Fruit fly (Drosophila melanogaster): ENCODE data around the gene Rga.
A peak's percentile ranks its signal among the peaks of the same experiment; 100 is the strongest.

The Rga gene

DNA sequence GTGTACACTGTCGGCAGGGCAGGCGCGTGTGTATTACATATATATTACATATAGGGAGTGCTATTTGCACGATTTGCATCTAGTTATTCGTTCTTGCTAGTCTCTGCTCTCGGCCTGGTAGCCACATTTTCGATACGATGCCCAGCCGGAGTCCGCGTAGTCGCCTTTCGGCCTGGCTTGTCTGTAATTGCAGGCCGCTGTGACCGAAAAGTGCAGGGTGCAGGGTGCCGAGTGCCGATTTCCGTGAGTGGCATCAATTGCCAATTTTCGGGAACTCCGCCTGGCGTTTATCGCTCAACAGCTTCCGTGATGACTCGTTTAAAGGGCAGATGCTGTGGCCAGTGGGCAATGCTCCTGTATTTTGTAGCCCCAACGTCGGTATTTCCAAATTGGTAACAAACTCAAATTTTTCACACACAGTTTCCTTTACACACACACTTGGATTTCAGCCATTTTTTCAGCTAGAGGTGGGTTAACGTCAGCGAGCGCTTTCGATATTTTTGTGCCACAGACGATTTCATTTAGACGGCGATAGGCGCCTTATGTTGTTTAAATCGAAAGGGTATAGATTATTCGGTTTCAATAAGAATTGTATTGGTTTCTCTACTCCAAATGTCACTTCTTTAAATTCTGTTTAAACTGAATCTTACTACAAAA lies 24.9 kb downstream of the Rga start, which contains the start of gene CG2926 (continued):
- TF ChIP-seq eyg (GFP tag; optimal IDR thresholded peaks at IDR 0.05) (no peak), CG6791 (GFP tag; IDR thresholded peaks at IDR 0.05; ENCODE audit: partially characterized antibody) (peak; percentile 94), NC2α (GFP tag; optimal IDR thresholded peaks at IDR 0.05) (no peak), en (GFP tag; optimal IDR thresholded peaks at IDR 0.05) (no peak), CG18476 (GFP tag; optimal IDR thresholded peaks at IDR 0.05) (no peak), sisA (GFP tag; IDR thresholded peaks at IDR 0.05) (no peak), usp (GFP tag; optimal IDR thresholded peaks at IDR 0.05) (no peak), slp2 (GFP tag; optimal IDR thresholded peaks at IDR 0.05) (no peak), Hr51 (GFP tag; optimal IDR thresholded peaks at IDR 0.05) (no peak), onecut (GFP tag; IDR thresholded peaks at IDR 0.05) (peak; percentile 47), CG14965 (GFP tag; optimal IDR thresholded peaks at IDR 0.05; ENCODE audit: borderline replicate concordance) (no peak), grn (GFP tag; optimal IDR thresholded peaks at IDR 0.05) (no peak), CG1529 (GFP tag; optimal IDR thresholded peaks at IDR 0.05) (no peak), unc-4 (GFP tag; IDR thresholded peaks at IDR 0.05; ENCODE audit: partially characterized antibody) (peak; percentile 84), C15 (GFP tag; IDR thresholded peaks at IDR 0.05) (no peak), gcm2 (GFP tag; optimal IDR thresholded peaks at IDR 0.05) (no peak), Atf6 (GFP tag; IDR thresholded peaks at IDR 0.05) (peak; percentile 58), CG9797 (GFP tag; optimal IDR thresholded peaks at IDR 0.05) (peak; percentile 31), stwl (tag; optimal IDR thresholded peaks at IDR 0.05) (no peak), gsb (GFP tag; IDR thresholded peaks at IDR 0.05) (0 out of 2 replicates have a peak, but pooled peaks have one; percentile 5), wek (GFP tag; optimal IDR thresholded peaks at IDR 0.05) (no peak), jumu (GFP tag; optimal IDR thresholded peaks at IDR 0.05) (no peak), CG9876 (GFP tag; optimal IDR thresholded peaks at IDR 0.05) (peak; percentile 53), CG12299 (tag; optimal IDR thresholded peaks at IDR 0.05) (no peak), Doc2 (GFP tag; IDR thresholded peaks at IDR 0.05) (no peak), Xrp1 (GFP tag; IDR thresholded peaks at IDR 0.05) (0 out of 2 replicates have a peak, but pooled peaks have one; percentile 15), CG18599 (GFP tag; optimal IDR thresholded peaks at IDR 0.05) (no peak), zen (tag; optimal IDR thresholded peaks at IDR 0.05) (no peak), CG7786 (GFP tag; optimal IDR thresholded peaks at IDR 0.05) (peak; percentile 39), MTF-1 (GFP tag; optimal IDR thresholded peaks at IDR 0.05; ENCODE audit: borderline replicate concordance) (no peak), inv (GFP tag; IDR thresholded peaks at IDR 0.05; ENCODE audit: partially characterized antibody) (peak; percentile 84), gfzf (GFP tag; optimal IDR thresholded peaks at IDR 0.05) (peak; percentile 26), CrebB (tag; optimal IDR thresholded peaks at IDR 0.05) (no peak), CG10959 (GFP tag; IDR thresholded peaks at IDR 0.05) (no peak), unpg (GFP tag; optimal IDR thresholded peaks at IDR 0.05) (no peak), ERR (GFP tag; optimal IDR thresholded peaks at IDR 0.05) (no peak), CG5953 (GFP tag; IDR thresholded peaks at IDR 0.05) (no peak), CG7987 (GFP tag; optimal IDR thresholded peaks at IDR 0.05) (no peak), dm (GFP tag; optimal IDR thresholded peaks at IDR 0.05) (peak; percentile 51), nerfin-2 (GFP tag; IDR thresholded peaks at IDR 0.05; ENCODE audit: partially characterized antibody) (peak; percentile 59), Camta (GFP tag; optimal IDR thresholded peaks at IDR 0.05) (no peak), ranshi (GFP tag; IDR thresholded peaks at IDR 0.05) (no peak), CG13287 (GFP tag; IDR thresholded peaks at IDR 0.05; ENCODE audit: partially characterized antibody) (peak; percentile 91), az2 (GFP tag; optimal IDR thresholded peaks at IDR 0.05) (no peak), NC2β (GFP tag; optimal IDR thresholded peaks at IDR 0.05) (peak; percentile 34), sr (GFP tag; IDR thresholded peaks at IDR 0.05) (no peak), Ada2b (GFP tag; IDR thresholded peaks at IDR 0.05) (0 out of 2 replicates have a peak, but pooled peaks have one; percentile 5), toy (GFP tag; IDR thresholded peaks at IDR 0.05) (no peak), CG17568 (GFP tag; optimal IDR thresholded peaks at IDR 0.05) (no peak), pnt (GFP tag; optimal IDR thresholded peaks at IDR 0.05) (peak; percentile 33)

Measured in whole organism, embryonic.